Worm (Caenorhabditis elegans) whole organism, young adult: Measurements from ENCODE around the gene lias-1.

Experiments used
- B0336.3 ChIP-seq: fragments of 200-800 bp; sonication (Bioruptor generic); IDR thresholded peaks from 2 replicates; pipeline ENCODE4 v1.3.6; 2022; ENCODE audit warnings: missing genetic modification characterization, missing compliant biosample characterization
- D2030.7 ChIP-seq: fragments of 200-800 bp; sonication (Bioruptor generic); IDR thresholded peaks from 2 replicates; pipeline ENCODE4 v1.3.6; 2022; ENCODE audit warnings: missing genetic modification reagents, missing genetic modification characterization, missing compliant biosample characterization
- Y95B8A.8 ChIP-seq: fragments of 200-800 bp; sonication (Bioruptor generic); IDR thresholded peaks from 2 replicates; pipeline ENCODE4 v1.3.6; 2022; ENCODE audit warnings: missing genetic modification reagents, missing genetic modification characterization, missing compliant biosample characterization
- ama-1 ChIP-seq, 3 experiments: fragments of 150-350 bp in 1 of 3; sonication (generic microtip) in 2 of 3; optimal IDR thresholded peaks; 2 replicates each; lab custom pipeline; 2014 to 2018; ENCODE audit warnings: missing biosample characterization in 2 of 3, missing genetic modification characterization in 2 of 3, missing genetic modification reagents in 2 of 3
- efl-1 ChIP-seq: fragments of 150-350 bp; optimal IDR thresholded peaks from 2 replicates; lab custom pipeline; 2014; ENCODE audit warnings: missing biosample characterization, missing genetic modification reagents, missing genetic modification characterization
- egl-44 ChIP-seq: fragments of 200-800 bp; sonication (Bioruptor generic); IDR thresholded peaks from 2 replicates; pipeline ENCODE4 v1.3.6; 2022; ENCODE audit warnings: missing genetic modification reagents, missing genetic modification characterization, missing compliant biosample characterization
- lin-35 ChIP-seq, 3 experiments: fragments of 150-350 bp in 2 of 3; sonication (generic microtip) in 1 of 3; optimal IDR thresholded peaks; 2 replicates each; lab custom pipeline; 2014 to 2018; ENCODE audit warnings: missing biosample characterization in 3 of 3, missing genetic modification characterization in 3 of 3, missing genetic modification reagents in 3 of 3
- nfyb-1 ChIP-seq: fragments of 200-800 bp; sonication (Bioruptor generic); IDR thresholded peaks from 2 replicates; pipeline ENCODE4 v1.3.6; 2022; ENCODE audit warnings: missing genetic modification reagents, missing genetic modification characterization, missing compliant biosample characterization

DNA sequence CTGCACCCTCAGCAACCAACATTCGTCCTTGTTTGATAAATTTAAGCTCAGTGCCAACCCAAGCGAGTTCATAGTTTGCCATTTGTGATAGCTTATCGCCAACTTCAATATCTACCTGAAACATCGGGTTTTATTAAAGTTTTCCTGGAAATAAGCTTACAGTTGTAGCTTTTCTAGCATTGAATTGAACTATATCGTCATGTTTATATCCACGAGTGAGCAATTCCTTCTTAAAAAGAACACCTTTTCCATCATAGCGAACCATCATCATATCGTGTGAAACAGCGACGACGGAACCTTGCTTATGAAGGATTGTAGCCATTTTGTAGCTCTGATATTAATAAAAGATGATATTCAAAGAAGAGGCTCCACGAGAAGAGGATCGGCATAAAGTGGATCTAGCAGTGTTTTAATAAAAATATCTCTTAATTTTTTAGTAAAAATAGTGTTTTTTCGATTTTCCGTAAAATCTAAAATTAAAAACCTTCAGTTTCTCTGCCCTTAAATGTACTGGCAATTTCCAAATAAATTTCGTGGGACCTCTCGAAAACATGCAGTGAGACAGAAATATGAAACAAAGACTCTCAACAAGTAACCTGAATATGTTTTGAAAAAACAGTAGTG, 2.6 kb downstream of the lias-1 start, which contains the start of gene M01F1.8:
- TF ChIP-seq efl-1 (GFP tag; lab: Kevin White, UChicago) (no peak), D2030.7 (GFP tag; lab: Robert Waterston, UW) (no peak), nfyb-1 (GFP tag; lab: Robert Waterston, UW) (no peak), egl-44 (GFP tag; lab: Robert Waterston, UW) (no peak), ama-1 (optimal IDR thresholded peaks at IDR 0.05; lab: Kevin White, UChicago) (no peak), ama-1 (GFP tag; optimal IDR thresholded peaks at IDR 0.05; lab: Kevin White, UChicago) (peak in 1 of 2 experiments; percentile 45), Y95B8A.8 (no peak; the same call in 1 of the 2 replicates), lin-35 (GFP tag; optimal IDR thresholded peaks at IDR 0.05; lab: Kevin White, UChicago) (peak in 1 of 3 experiments; percentile 40), B0336.3 (peak; percentile 20; the same call in 1 of the 2 replicates)
